Worm (Caenorhabditis elegans) whole organism, midembryonic: ENCODE data around the gene F16G10.13.

Source experiments
- flt-1 ChIP-seq: fragments of 200-800 bp; sonication (Bioruptor generic); IDR thresholded peaks from 2 replicates; pipeline ENCODE4 v1.3.6; 2022; ENCODE audit warnings: missing genetic modification characterization, missing compliant biosample characterization
- tab-1 ChIP-seq: fragments of 200-800 bp; sonication (Bioruptor generic); IDR thresholded peaks from 2 replicates; pipeline ENCODE4 v1.3.6; 2022; ENCODE audit warnings: missing genetic modification characterization, missing compliant biosample characterization
- ztf-23 ChIP-seq: fragments of 200-800 bp; sonication (Bioruptor generic); IDR thresholded peaks from 2 replicates; pipeline ENCODE4 v1.3.6; 2022; ENCODE audit warnings: missing genetic modification reagents, missing genetic modification characterization, missing compliant biosample characterization
- ztf-29 ChIP-seq: fragments of 200-800 bp; sonication (Bioruptor generic); IDR thresholded peaks from 2 replicates; pipeline ENCODE4 v1.3.6; 2022; ENCODE audit warnings: missing genetic modification reagents, missing genetic modification characterization, missing compliant biosample characterization

DNA sequence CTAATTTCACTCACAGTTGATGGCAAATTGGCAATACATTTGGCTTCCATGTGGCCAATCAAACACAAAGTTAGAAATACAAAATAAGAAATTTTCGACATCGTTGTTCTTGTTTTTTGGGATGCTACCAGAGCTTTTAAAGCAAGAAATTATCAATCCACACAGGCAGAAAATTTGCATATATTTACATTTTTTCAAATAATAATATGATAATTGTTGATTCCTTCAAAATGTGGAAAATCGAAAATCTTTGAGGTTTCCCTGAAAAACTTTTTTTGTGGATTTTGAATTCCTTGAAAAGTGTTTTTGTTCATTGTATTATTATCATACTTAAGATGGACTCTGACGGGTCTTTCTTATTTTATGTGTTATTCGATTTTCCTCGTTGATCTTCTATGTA lies 4.9 kb downstream of the F16G10.13 start, which contains the start of gene F16G10.10:
- TF ChIP-seq ztf-29: no peak
- TF ChIP-seq ztf-23 (GFP tag; lab: Robert Waterston, UW): no peak
- no peak for TF ChIP-seq flt-1 (GFP tag; lab: Robert Waterston, UW)
- TF ChIP-seq tab-1: no peak
